Worm (Caenorhabditis elegans) whole organism, L4 larva: ENCODE results near the gene F10D7.3.
A peak's percentile ranks its signal among the peaks of the same experiment; 100 is the strongest.

ENCODE experiments used
- F49E8.2 ChIP-seq: sonication (generic microtip); optimal IDR thresholded peaks from 2 replicates; lab custom pipeline; 2016; ENCODE audit warnings: missing compliant biosample characterization, mild to moderate bottlenecking, missing genetic modification characterization, borderline replicate concordance
- Y105C5A.15 ChIP-seq: fragments of 200-800 bp; sonication (Bioruptor generic); IDR thresholded peaks from 2 replicates; pipeline ENCODE4 v1.3.6; 2022; ENCODE audit warnings: missing genetic modification characterization, missing compliant biosample characterization
- arid-1 ChIP-seq: fragments of 200-800 bp; sonication (Bioruptor generic); conservative IDR thresholded peaks from 2 replicates; pipeline ENCODE4 v1.3.6; 2022; ENCODE audit warnings: missing genetic modification reagents, missing genetic modification characterization, missing compliant biosample characterization
- attf-4 ChIP-seq: sonication (generic microtip); optimal IDR thresholded peaks from 3 replicates; lab custom pipeline; 2017; ENCODE audit warnings: missing biosample characterization, missing genetic modification characterization
- ceh-20 ChIP-seq: fragments of 200-800 bp; sonication (Bioruptor generic); IDR thresholded peaks from 2 replicates; pipeline ENCODE4 v1.3.6; 2022; ENCODE audit warnings: missing genetic modification reagents, missing genetic modification characterization, missing compliant biosample characterization
- ceh-28 ChIP-seq: fragments of 150-350 bp; optimal IDR thresholded peaks from 2 replicates; lab custom pipeline; 2014; ENCODE audit warnings: missing biosample characterization, missing genetic modification reagents, missing genetic modification characterization
- ceh-44 ChIP-seq: fragments of 200-800 bp; sonication (Bioruptor generic); IDR thresholded peaks from 2 replicates; pipeline ENCODE4 v1.3.6; 2022; ENCODE audit warnings: missing genetic modification reagents, missing genetic modification characterization, missing compliant biosample characterization
- ceh-62 ChIP-seq: sonication (generic microtip); optimal IDR thresholded peaks from 2 replicates; lab custom pipeline; 2017; ENCODE audit warnings: missing biosample characterization, missing genetic modification characterization
- ces-1 ChIP-seq: fragments of 150-350 bp; sonication (generic microtip); optimal IDR thresholded peaks from 4 replicates; lab custom pipeline; 2014; ENCODE audit warnings: missing biosample characterization, missing genetic modification reagents, missing genetic modification characterization
- daf-19 ChIP-seq: fragments of 200-800 bp; sonication (Bioruptor generic); conservative IDR thresholded peaks from 2 replicates; pipeline ENCODE4 v1.3.6; 2022; ENCODE audit warnings: missing genetic modification characterization, missing compliant biosample characterization
- daf-8 ChIP-seq: fragments of 200-800 bp; sonication (Bioruptor generic); IDR thresholded peaks from 2 replicates; pipeline ENCODE4 v1.3.6; 2022; ENCODE audit warnings: missing genetic modification characterization, missing compliant biosample characterization
- dmd-8 ChIP-seq: fragments of 200-800 bp; sonication (Bioruptor generic); IDR thresholded peaks from 2 replicates; pipeline ENCODE4 v1.3.6; 2022; ENCODE audit warnings: missing genetic modification characterization, missing compliant biosample characterization
- duxl-1 ChIP-seq: sonication (generic microtip); optimal IDR thresholded peaks from 2 replicates; lab custom pipeline; 2016; ENCODE audit warnings: mild to moderate bottlenecking, missing genetic modification characterization, moderate library complexity, missing compliant biosample characterization; ENCODE audit not compliant: poor library complexity
- fkh-10 ChIP-seq: fragments of 150-350 bp; optimal IDR thresholded peaks from 2 replicates; lab custom pipeline; 2014; ENCODE audit warnings: missing biosample characterization, missing genetic modification reagents, missing genetic modification characterization
- hif-1 ChIP-seq, 2 experiments: sonication (generic microtip); optimal IDR thresholded peaks; 2 replicates each; lab custom pipeline; 2016 to 2017; ENCODE audit warnings: missing compliant biosample characterization in 2 of 2, missing genetic modification characterization in 2 of 2, missing genetic modification reagents in 2 of 2, missing genotype in 2 of 2, mild to moderate bottlenecking in 1 of 2
- hlh-11 ChIP-seq: fragments of 200-800 bp; sonication (Bioruptor generic); optimal IDR thresholded peaks from 2 replicates; lab custom pipeline; 2018; ENCODE audit warnings: mild to moderate bottlenecking, missing genetic modification characterization, missing compliant biosample characterization
- jun-1 ChIP-seq: fragments of 150-350 bp; optimal IDR thresholded peaks from 2 replicates; lab custom pipeline; 2014; ENCODE audit warnings: missing biosample characterization, missing genetic modification reagents, missing genetic modification characterization
- lin-15B ChIP-seq: fragments of 150-350 bp; sonication (generic microtip); optimal IDR thresholded peaks from 3 replicates; lab custom pipeline; 2014; ENCODE audit warnings: missing biosample characterization, missing genetic modification characterization
- lin-29 ChIP-seq: fragments of 200-800 bp; sonication (Bioruptor generic); IDR thresholded peaks from 2 replicates; pipeline ENCODE4 v1.3.6; 2022; ENCODE audit warnings: missing genetic modification reagents, missing genetic modification characterization, missing compliant biosample characterization
- lin-38 ChIP-seq: fragments of 200-800 bp; sonication (Bioruptor generic); IDR thresholded peaks from 2 replicates; pipeline ENCODE4 v1.3.6; 2022; ENCODE audit warnings: missing genetic modification reagents, missing genetic modification characterization, missing compliant biosample characterization
- madf-5 ChIP-seq, 2 experiments: fragments of 200-800 bp; sonication (Bioruptor generic); IDR thresholded peaks; 2 replicates each; pipeline ENCODE4 v1.3.6; 2022; ENCODE audit warnings: missing compliant biosample characterization in 2 of 2, missing genetic modification characterization in 2 of 2
- madf-9 ChIP-seq: fragments of 200-800 bp; sonication (Bioruptor generic); conservative IDR thresholded peaks from 2 replicates; pipeline ENCODE4 v1.3.6; 2022; ENCODE audit warnings: missing genetic modification reagents, missing genetic modification characterization, missing compliant biosample characterization
- mdl-1 ChIP-seq, 2 experiments: fragments of 150-350 bp in 1 of 2; sonication (generic microtip) in 1 of 2; optimal IDR thresholded peaks; 2 replicates each; lab custom pipeline; 2014 to 2017; ENCODE audit warnings: missing biosample characterization in 2 of 2, missing genetic modification characterization in 2 of 2
- mes-2 ChIP-seq: sonication (generic microtip); optimal IDR thresholded peaks from 2 replicates; lab custom pipeline; 2016; ENCODE audit warnings: missing genotype, mild to moderate bottlenecking, missing genetic modification characterization, missing compliant biosample characterization; ENCODE audit not compliant: poor library complexity, severe bottlenecking
- mxl-2 ChIP-seq: fragments of 200-800 bp; sonication (Bioruptor generic); conservative IDR thresholded peaks from 2 replicates; pipeline ENCODE4 v1.3.6; 2022; ENCODE audit warnings: missing genetic modification reagents, missing genetic modification characterization, missing compliant biosample characterization
- mxl-3 ChIP-seq: fragments of 200-800 bp; sonication (Bioruptor generic); optimal IDR thresholded peaks from 2 replicates; lab custom pipeline; 2018; ENCODE audit warnings: mild to moderate bottlenecking, missing genetic modification characterization, missing compliant biosample characterization
- nhr-11 ChIP-seq: fragments of 150-350 bp; optimal IDR thresholded peaks from 2 replicates; lab custom pipeline; 2014; ENCODE audit warnings: missing biosample characterization, missing genetic modification characterization
- nhr-111 ChIP-seq: fragments of 200-800 bp; sonication (Bioruptor generic); optimal IDR thresholded peaks from 2 replicates; lab custom pipeline; 2018; ENCODE audit warnings: mild to moderate bottlenecking, missing genetic modification characterization, missing compliant biosample characterization
- nhr-237 ChIP-seq: sonication (generic microtip); optimal IDR thresholded peaks from 2 replicates; lab custom pipeline; 2017; ENCODE audit warnings: missing biosample characterization, missing genetic modification characterization
- nhr-28 ChIP-seq: fragments of 150-350 bp; optimal IDR thresholded peaks from 2 replicates; lab custom pipeline; 2014; ENCODE audit warnings: missing biosample characterization, missing genetic modification characterization
- nhr-48 ChIP-seq: sonication (generic microtip); optimal IDR thresholded peaks from 2 replicates; lab custom pipeline; 2016; ENCODE audit warnings: mild to moderate bottlenecking, missing genetic modification characterization, missing compliant biosample characterization
- nhr-76 ChIP-seq: fragments of 150-350 bp; optimal IDR thresholded peaks from 2 replicates; lab custom pipeline; 2014; ENCODE audit warnings: missing biosample characterization, missing genetic modification characterization
- nhr-77 ChIP-seq: fragments of 150-350 bp; optimal IDR thresholded peaks from 2 replicates; lab custom pipeline; 2014; ENCODE audit warnings: missing biosample characterization, missing genetic modification characterization
- rbr-2 ChIP-seq: sonication (generic microtip); optimal IDR thresholded peaks from 2 replicates; lab custom pipeline; 2016; ENCODE audit warnings: missing genotype, missing genetic modification characterization, missing compliant biosample characterization
- sdz-12 ChIP-seq: fragments of 200-800 bp; sonication (Bioruptor generic); optimal IDR thresholded peaks from 2 replicates; lab custom pipeline; 2018; ENCODE audit warnings: mild to moderate bottlenecking, missing genetic modification characterization, missing compliant biosample characterization
- skn-1 ChIP-seq: fragments of 150-350 bp; optimal IDR thresholded peaks from 2 replicates; lab custom pipeline; 2014; ENCODE audit warnings: missing biosample characterization, missing genetic modification characterization
- snpc-4 ChIP-seq: fragments of 150-350 bp; optimal IDR thresholded peaks from 2 replicates; lab custom pipeline; 2014; ENCODE audit warnings: missing biosample characterization, missing genetic modification characterization
- spr-3 ChIP-seq: fragments of 200-800 bp; sonication (Bioruptor generic); optimal IDR thresholded peaks from 2 replicates; lab custom pipeline; 2018; ENCODE audit warnings: mild to moderate bottlenecking, missing genetic modification characterization, missing compliant biosample characterization
- unc-130 ChIP-seq: sonication (generic microtip); optimal IDR thresholded peaks from 2 replicates; lab custom pipeline; 2016; ENCODE audit warnings: missing genetic modification reagents, missing genetic modification characterization, missing compliant biosample characterization
- unc-62 ChIP-seq, 3 experiments: fragments of 150-350 bp in 1 of 3; sonication (generic microtip); optimal IDR thresholded peaks in 2 of 3; peaks in 1 of 3; 1 replicate in 1 of 3; 2 replicates in 2 of 3; lab custom pipeline; 2014 to 2017; ENCODE audit warnings: missing biosample characterization in 3 of 3, missing genetic modification characterization in 3 of 3, missing genetic modification reagents in 3 of 3, missing genotype in 1 of 3
- zag-1 ChIP-seq: fragments of 150-350 bp; optimal IDR thresholded peaks from 2 replicates; lab custom pipeline; 2014; ENCODE audit warnings: missing biosample characterization, missing genetic modification characterization
- zfp-3 ChIP-seq: fragments of 200-800 bp; sonication (Bioruptor generic); conservative IDR thresholded peaks from 2 replicates; pipeline ENCODE4 v1.3.6; 2022; ENCODE audit warnings: missing genetic modification reagents, missing genetic modification characterization, missing compliant biosample characterization
- zip-11 ChIP-seq: fragments of 200-800 bp; sonication (Bioruptor generic); IDR thresholded peaks from 2 replicates; pipeline ENCODE4 v1.3.6; 2022; ENCODE audit warnings: missing genetic modification characterization, missing compliant biosample characterization
- zip-2 ChIP-seq: fragments of 150-350 bp; optimal IDR thresholded peaks from 2 replicates; lab custom pipeline; 2014; ENCODE audit warnings: missing biosample characterization, missing genetic modification characterization

The F10D7.3 gene

ce11 chrX:17421532-17422078, 47.2 kb upstream of the F10D7.3 start, which contains the start of gene osm-11:
Gene osm-11, minus strand, starts transcription at chrX:17421582.
- TF ChIP-seq lin-15B (tag; lab: Kevin White, UChicago) = no peak
- TF ChIP-seq zag-1 (tag; lab: Kevin White, UChicago) = no peak
- no peak for TF ChIP-seq fkh-10
- peak; percentile 87 for TF ChIP-seq nhr-28 (tag; lab: Kevin White, UChicago)
- TF ChIP-seq jun-1 (tag; lab: Kevin White, UChicago) = no peak
- no peak for TF ChIP-seq duxl-1 (tag; lab: Kevin White, UChicago)
- peak; percentile 51 for TF ChIP-seq hlh-11 (tag; lab: Kevin White, UChicago)
- peak; percentile 87 for TF ChIP-seq nhr-48
- peak; percentile 10 for TF ChIP-seq mes-2 (tag; lab: Kevin White, UChicago)
- TF ChIP-seq skn-1 (tag; lab: Kevin White, UChicago) = no peak
- TF ChIP-seq ceh-28 (tag; lab: Kevin White, UChicago) = no peak
- TF ChIP-seq zfp-3 (GFP tag; lab: Robert Waterston, UW) = no peak
- TF ChIP-seq nhr-11 (tag; lab: Kevin White, UChicago) = no peak
- peak in 1 of 2 experiments; percentile 50 for TF ChIP-seq mdl-1 (tag; optimal IDR thresholded peaks at IDR 0.05; lab: Kevin White, UChicago)
- no peak for TF ChIP-seq F49E8.2 (tag; lab: Kevin White, UChicago)
- TF ChIP-seq mxl-2 (GFP tag; lab: Robert Waterston, UW) = no peak
- peak; percentile 6 for TF ChIP-seq mxl-3 (GFP tag; lab: Kevin White, UChicago)
- TF ChIP-seq nhr-237 = no peak
- TF ChIP-seq sdz-12 (GFP tag; lab: Kevin White, UChicago) = no peak
- TF ChIP-seq madf-5 (GFP tag; IDR thresholded peaks at IDR 0.05; lab: Robert Waterston, UW) = 0 out of 4 replicates have a peak, but pooled peaks of 1 of the 2 experiments have one; percentile 11
- TF ChIP-seq ceh-62 = no peak
- TF ChIP-seq spr-3 = no peak
- peak in 1 of 2 experiments; percentile 98 for TF ChIP-seq unc-62 (GFP tag; optimal IDR thresholded peaks at IDR 0.05 in 1 of 2; lab: Kevin White, UChicago)
- no peak for TF ChIP-seq unc-62 (tag; optimal IDR thresholded peaks at IDR 0.05; lab: Kevin White, UChicago)
- TF ChIP-seq daf-8 = no peak
- no peak for TF ChIP-seq madf-9 (GFP tag; lab: Robert Waterston, UW)

ce11 chrX:17420585-17421459, 46.4 kb upstream of the F10D7.3 start:
- TF ChIP-seq skn-1 (tag; lab: Kevin White, UChicago) = no peak
- no peak for TF ChIP-seq nhr-76 (tag; lab: Kevin White, UChicago)
- TF ChIP-seq unc-62 (GFP tag; optimal IDR thresholded peaks at IDR 0.05 in 1 of 2; lab: Kevin White, UChicago) = peak in 1 of 2 experiments; percentile 75
- no peak for TF ChIP-seq unc-62 (tag; optimal IDR thresholded peaks at IDR 0.05; lab: Kevin White, UChicago)
- TF ChIP-seq ces-1 (GFP tag; lab: Kevin White, UChicago) = no peak
- no peak for TF ChIP-seq dmd-8 (GFP tag; lab: Robert Waterston, UW)
- peak; percentile 59 for TF ChIP-seq nhr-48
- no peak for TF ChIP-seq snpc-4 (tag; lab: Kevin White, UChicago)
- no peak for TF ChIP-seq daf-19
- TF ChIP-seq rbr-2 (tag; lab: Kevin White, UChicago) = no peak
- TF ChIP-seq Y105C5A.15 (GFP tag; lab: Robert Waterston, UW) = no peak
- 0 out of 2 replicates have a peak, but pooled peaks have one; percentile 14 for TF ChIP-seq lin-38
- TF ChIP-seq F49E8.2 (tag; lab: Kevin White, UChicago) = no peak
- no peak for TF ChIP-seq duxl-1 (tag; lab: Kevin White, UChicago)
- TF ChIP-seq nhr-111 (GFP tag; lab: Kevin White, UChicago) = no peak
- no peak for TF ChIP-seq attf-4 (tag; lab: Kevin White, UChicago)
- no peak for TF ChIP-seq madf-5 (GFP tag; IDR thresholded peaks at IDR 0.05; lab: Robert Waterston, UW)
- TF ChIP-seq nhr-77 (tag; lab: Kevin White, UChicago) = no peak
- TF ChIP-seq hif-1 (tag; optimal IDR thresholded peaks at IDR 0.05; lab: Kevin White, UChicago) = no peak
- TF ChIP-seq ceh-20 (GFP tag; lab: Robert Waterston, UW) = no peak
- 0 out of 2 replicates have a peak, but pooled peaks have one; percentile 27 for TF ChIP-seq zip-11
- no peak for TF ChIP-seq lin-15B (tag; lab: Kevin White, UChicago)
- TF ChIP-seq mxl-2 (GFP tag; lab: Robert Waterston, UW) = no peak
- 0 out of 2 replicates have a peak, but pooled peaks have one; percentile 11 for TF ChIP-seq ceh-44 (GFP tag; lab: Robert Waterston, UW)
- peak; percentile 21; the same call in 1 of the 2 replicates for TF ChIP-seq lin-29 (GFP tag; lab: Robert Waterston, UW)
- TF ChIP-seq zag-1 (tag; lab: Kevin White, UChicago) = no peak
- no peak for TF ChIP-seq madf-9 (GFP tag; lab: Robert Waterston, UW)
- TF ChIP-seq unc-130 (GFP tag; lab: Kevin White, UChicago) = no peak
- no peak for TF ChIP-seq arid-1
- TF ChIP-seq zip-2 (tag; lab: Kevin White, UChicago) = no peak
- no peak for TF ChIP-seq ceh-28 (tag; lab: Kevin White, UChicago)
